Worm (Caenorhabditis elegans): ENCODE measurements around the gene R11G1.2.

The R11G1.2 gene

ce11 chrX:3625599-3625998 is 24.8 kb upstream of the R11G1.2 start:
- no peak for TF ChIP-seq snpc-4 (GFP tag; optimal IDR thresholded peaks at IDR 0.05)
- TF ChIP-seq snpc-4 (tag; optimal IDR thresholded peaks at IDR 0.05): no peak
- no peak for TF ChIP-seq unc-130 (GFP tag; optimal IDR thresholded peaks at IDR 0.05)
- TF ChIP-seq lin-26 (GFP tag; IDR thresholded peaks at IDR 0.05): no peak
- TF ChIP-seq ccch-3 (GFP tag; optimal IDR thresholded peaks at IDR 0.05): no peak
- no peak for TF ChIP-seq snpc-3.4 (tag; optimal IDR thresholded peaks at IDR 0.05)
- no peak for TF ChIP-seq snpc-1.3 (tag; optimal IDR thresholded peaks at IDR 0.05; ENCODE audit: insufficient read depth)
- no peak for TF ChIP-seq ztf-18 (tag; optimal IDR thresholded peaks at IDR 0.05)
- TF ChIP-seq aptf-2 (GFP tag; conservative IDR thresholded peaks at IDR 0.05): no peak
- TF ChIP-seq bed-2 (GFP tag; IDR thresholded peaks at IDR 0.05): no peak
- TF ChIP-seq nhr-179 (tag; optimal IDR thresholded peaks at IDR 0.05): no peak
- no peak for TF ChIP-seq ztf-22 (GFP tag; optimal IDR thresholded peaks at IDR 0.05)
- TF ChIP-seq nhr-80 (tag; optimal IDR thresholded peaks at IDR 0.05): no peak
- TF ChIP-seq Y79H2A.3 (GFP tag; conservative IDR thresholded peaks at IDR 0.05): no peak
- no peak for TF ChIP-seq mes-4 (tag; optimal IDR thresholded peaks at IDR 0.05)
- TF ChIP-seq pbrm-1 (GFP tag; IDR thresholded peaks at IDR 0.05): no peak
- no peak for TF ChIP-seq ets-4 (GFP tag; optimal IDR thresholded peaks at IDR 0.05)
- no peak for TF ChIP-seq F10E7.11 (tag; optimal IDR thresholded peaks at IDR 0.05)
- TF ChIP-seq rec-8 (tag; optimal IDR thresholded peaks at IDR 0.05): no peak
- no peak for TF ChIP-seq zim-3 (tag; optimal IDR thresholded peaks at IDR 0.05)
- no peak for TF ChIP-seq F57A8.1 (GFP tag; optimal IDR thresholded peaks at IDR 0.05)

DNA sequence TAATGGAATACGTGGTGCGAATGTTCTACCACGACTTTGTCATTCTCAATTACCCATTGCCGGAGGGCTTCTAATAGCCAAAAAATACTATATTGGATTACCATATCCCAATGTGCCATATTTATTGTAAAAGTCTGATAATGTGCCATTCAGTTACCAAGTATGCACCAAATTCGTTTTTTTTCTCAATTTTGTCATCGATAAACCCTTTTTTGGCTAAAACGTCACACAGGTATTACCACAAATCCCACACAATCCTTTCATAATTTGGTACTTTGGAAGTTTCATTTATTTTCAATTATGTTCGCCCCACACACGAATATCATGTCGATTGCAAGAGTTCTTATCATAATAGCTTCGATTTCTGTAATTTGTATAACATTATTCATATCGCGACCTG is 22.4 kb upstream of the R11G1.2 start, which contains the start of gene vep-2:
Gene vep-2, plus strand, starts transcription at position 301 of the 400 bp plus-strand sequence.
- no peak for TF ChIP-seq F23B12.7 (tag; optimal IDR thresholded peaks at IDR 0.05; ENCODE audit: insufficient read depth)
- TF ChIP-seq atf-7 (tag; optimal IDR thresholded peaks at IDR 0.05): no peak
- TF ChIP-seq C06A6.2 (GFP tag; conservative IDR thresholded peaks at IDR 0.05): no peak
- TF ChIP-seq Y95B8A.8 (GFP tag; IDR thresholded peaks at IDR 0.05): no peak
- no peak for TF ChIP-seq Y53G8AR.9 (GFP tag; conservative IDR thresholded peaks at IDR 0.05)
- TF ChIP-seq lin-35 (GFP tag; optimal IDR thresholded peaks at IDR 0.05): no peak
- TF ChIP-seq ceh-79 (tag; optimal IDR thresholded peaks at IDR 0.05): no peak
- TF ChIP-seq ceh-27 (GFP tag; optimal IDR thresholded peaks at IDR 0.05): no peak
- no peak for TF ChIP-seq tbx-9 (tag; optimal IDR thresholded peaks at IDR 0.05; ENCODE audit: borderline replicate concordance)

- TF ChIP-seq dpl-1 (GFP tag; optimal IDR thresholded peaks at IDR 0.05) (no peak), ztf-26 (tag; optimal IDR thresholded peaks at IDR 0.05) (no peak), F23B12.7 (tag; optimal IDR thresholded peaks at IDR 0.05; ENCODE audit: insufficient read depth) (no peak), pha-4 (tag; optimal IDR thresholded peaks at IDR 0.05) (no peak), somi-1 (GFP tag; optimal IDR thresholded peaks at IDR 0.05) (no peak)
Observed at ce11 chrX:3630090-3630489, 20.3 kb upstream of the R11G1.2 start.

DNA sequence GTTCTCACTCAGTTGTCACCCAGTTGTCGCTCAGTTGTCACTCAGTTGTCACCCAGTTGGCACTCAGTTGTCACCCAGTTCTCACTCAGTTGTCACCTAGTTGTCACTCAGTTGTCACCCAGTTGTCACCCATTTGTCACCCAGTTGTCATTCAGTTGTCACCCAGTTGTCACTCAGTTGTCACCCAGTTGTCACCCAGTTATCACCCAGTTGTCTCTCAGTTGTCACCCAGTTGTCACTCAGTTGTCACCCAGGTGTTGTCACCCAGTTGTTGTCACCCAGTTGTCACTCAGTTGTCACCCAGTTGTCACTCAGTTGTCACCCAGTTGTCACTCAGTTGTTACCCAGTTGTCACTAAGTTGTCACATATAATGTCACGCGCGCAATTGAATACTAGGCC is 18.9 kb upstream of the R11G1.2 start:
- TF ChIP-seq C17E4.6 (GFP tag; IDR thresholded peaks at IDR 0.05) (no peak), C06A6.2 (GFP tag; conservative IDR thresholded peaks at IDR 0.05) (0 out of 2 replicates have a peak, but pooled peaks have one; percentile 24), F57C9.4 (tag; optimal IDR thresholded peaks at IDR 0.05) (no peak), madf-10 (tag; optimal IDR thresholded peaks at IDR 0.05) (no peak), F37B4.10 (GFP tag; IDR thresholded peaks at IDR 0.05) (peak; percentile 97), F55B11.4 (tag; optimal IDR thresholded peaks at IDR 0.05; ENCODE audit: borderline replicate concordance, insufficient read depth) (no peak), rec-8 (tag; optimal IDR thresholded peaks at IDR 0.05) (no peak), dox-1 (GFP tag; IDR thresholded peaks at IDR 0.05) (peak; percentile 59; the same call in 1 of the 2 replicates), ztf-22 (GFP tag; optimal IDR thresholded peaks at IDR 0.05) (no peak), tbp1 (GFP tag; optimal IDR thresholded peaks at IDR 0.05) (no peak), nfya-2 (GFP tag; IDR thresholded peaks at IDR 0.05) (0 out of 2 replicates have a peak, but pooled peaks have one; percentile 13), lin-40 (tag; optimal IDR thresholded peaks at IDR 0.05) (no peak), lin-35 (GFP tag; optimal IDR thresholded peaks at IDR 0.05) (no peak), madf-3 (GFP tag; IDR thresholded peaks at IDR 0.05) (peak; percentile 39; the same call in 1 of the 2 replicates), F49E8.2 (tag; optimal IDR thresholded peaks at IDR 0.05; ENCODE audit: insufficient read depth) (no peak)

Data from whole organism, young adult.